Worm (Caenorhabditis elegans): ENCODE results near the gene apt-9.

ce11 chrX:11080170-11080728, 11.9 kb downstream of the apt-9 start, which contains the start of gene sulp-7:
- no peak for TF ChIP-seq nhr-48 (tag; optimal IDR thresholded peaks at IDR 0.05)
- TF ChIP-seq ZK546.5 (tag; optimal IDR thresholded peaks at IDR 0.05): no peak
- TF ChIP-seq snpc-4 (tag; optimal IDR thresholded peaks at IDR 0.05): no peak
- no peak for TF ChIP-seq R02D3.7 (tag; optimal IDR thresholded peaks at IDR 0.05)
- no peak for TF ChIP-seq unc-62 (GFP tag; optimal IDR thresholded peaks at IDR 0.05 in 1 of 2)
- no peak for TF ChIP-seq unc-62 (tag; optimal IDR thresholded peaks at IDR 0.05)
- TF ChIP-seq lin-15B (tag; optimal IDR thresholded peaks at IDR 0.05): no peak
- no peak for TF ChIP-seq ama-1 (optimal IDR thresholded peaks at IDR 0.05)
- TF ChIP-seq aha-1 (tag): no peak
- TF ChIP-seq ztf-11 (tag; optimal IDR thresholded peaks at IDR 0.05): no peak
- TF ChIP-seq Y48G9A.11 (GFP tag; IDR thresholded peaks at IDR 0.05): no peak
- no peak for TF ChIP-seq fos-1 (tag; optimal IDR thresholded peaks at IDR 0.05)
